Worm (Caenorhabditis elegans) whole organism, L4 larva: ENCODE measurements around the gene gtf-2F2.

Source experiments
- F10B5.3 ChIP-seq: sonication (generic microtip); optimal IDR thresholded peaks from 2 replicates; lab custom pipeline; 2016; ENCODE audit warnings: mild to moderate bottlenecking, missing genetic modification characterization, missing compliant biosample characterization
- F44E2.7 ChIP-seq: fragments of 200-800 bp; sonication (Bioruptor generic); IDR thresholded peaks from 2 replicates; pipeline ENCODE4 v2.1.2; 2022; ENCODE audit warnings: missing genetic modification characterization, missing compliant biosample characterization
- Y105C5A.15 ChIP-seq: fragments of 200-800 bp; sonication (Bioruptor generic); IDR thresholded peaks from 2 replicates; pipeline ENCODE4 v1.3.6; 2022; ENCODE audit warnings: missing genetic modification characterization, missing compliant biosample characterization
- Y75B8A.6 ChIP-seq: fragments of 200-800 bp; sonication (Bioruptor generic); IDR thresholded peaks from 2 replicates; pipeline ENCODE4 v1.3.6; 2022; ENCODE audit warnings: missing genetic modification reagents, missing genetic modification characterization, missing compliant biosample characterization
- aha-1 ChIP-seq: fragments of 150-350 bp; peaks from one replicate; lab custom pipeline; 2014; ENCODE audit warnings: missing biosample characterization, missing genetic modification characterization
- aly-2 ChIP-seq: sonication (generic microtip); optimal IDR thresholded peaks from 2 replicates; lab custom pipeline; 2018; ENCODE audit warnings: missing biosample characterization, missing genetic modification characterization
- ama-1 ChIP-seq: fragments of 150-350 bp; optimal IDR thresholded peaks from 2 replicates; lab custom pipeline; 2014; ENCODE audit warnings: inconsistent platforms, mixed read lengths
- ceh-32 ChIP-seq: sonication (generic microtip); optimal IDR thresholded peaks from 2 replicates; lab custom pipeline; 2016; ENCODE audit warnings: mild to moderate bottlenecking, missing genetic modification characterization, missing compliant biosample characterization; ENCODE audit not compliant: poor library complexity
- ceh-44 ChIP-seq: fragments of 200-800 bp; sonication (Bioruptor generic); IDR thresholded peaks from 2 replicates; pipeline ENCODE4 v1.3.6; 2022; ENCODE audit warnings: missing genetic modification reagents, missing genetic modification characterization, missing compliant biosample characterization
- ceh-62 ChIP-seq: sonication (generic microtip); optimal IDR thresholded peaks from 2 replicates; lab custom pipeline; 2017; ENCODE audit warnings: missing biosample characterization, missing genetic modification characterization
- daf-19 ChIP-seq: fragments of 200-800 bp; sonication (Bioruptor generic); conservative IDR thresholded peaks from 2 replicates; pipeline ENCODE4 v1.3.6; 2022; ENCODE audit warnings: missing genetic modification characterization, missing compliant biosample characterization
- dpl-1 ChIP-seq: fragments of 150-350 bp; optimal IDR thresholded peaks from 2 replicates; lab custom pipeline; 2014; ENCODE audit warnings: missing biosample characterization, missing genetic modification reagents, missing genetic modification characterization
- duxl-1 ChIP-seq: sonication (generic microtip); optimal IDR thresholded peaks from 2 replicates; lab custom pipeline; 2016; ENCODE audit warnings: mild to moderate bottlenecking, missing genetic modification characterization, moderate library complexity, missing compliant biosample characterization; ENCODE audit not compliant: poor library complexity
- dve-1 ChIP-seq: sonication (generic microtip); optimal IDR thresholded peaks from 2 replicates; lab custom pipeline; 2017; ENCODE audit warnings: antibody characterized with exemption, mild to moderate bottlenecking, missing genetic modification characterization, missing compliant biosample characterization; ENCODE audit not compliant: insufficient read depth
- egl-27 ChIP-seq: sonication (generic microtip); optimal IDR thresholded peaks from 3 replicates; lab custom pipeline; 2017; ENCODE audit warnings: missing biosample characterization, missing genetic modification reagents, missing genetic modification characterization
- egl-43 ChIP-seq: fragments of 200-800 bp; sonication (Bioruptor generic); IDR thresholded peaks from 2 replicates; pipeline ENCODE4 v1.3.6; 2022; ENCODE audit warnings: missing genetic modification reagents, missing genetic modification characterization, missing compliant biosample characterization
- hlh-11 ChIP-seq: fragments of 200-800 bp; sonication (Bioruptor generic); optimal IDR thresholded peaks from 2 replicates; lab custom pipeline; 2018; ENCODE audit warnings: mild to moderate bottlenecking, missing genetic modification characterization, missing compliant biosample characterization
- hlh-30 ChIP-seq: sonication (generic microtip); optimal IDR thresholded peaks from 2 replicates; lab custom pipeline; 2017; ENCODE audit warnings: antibody characterized with exemption, mild to moderate bottlenecking, missing genetic modification characterization, missing compliant biosample characterization; ENCODE audit not compliant: insufficient read depth
- hmg-1.1 ChIP-seq: fragments of 200-800 bp; sonication (Bioruptor generic); IDR thresholded peaks from 2 replicates; pipeline ENCODE4 v1.3.6; 2022; ENCODE audit warnings: missing genetic modification reagents, missing genetic modification characterization, missing compliant biosample characterization
- lin-38 ChIP-seq: fragments of 200-800 bp; sonication (Bioruptor generic); IDR thresholded peaks from 2 replicates; pipeline ENCODE4 v1.3.6; 2022; ENCODE audit warnings: missing genetic modification reagents, missing genetic modification characterization, missing compliant biosample characterization
- lin-39 ChIP-seq: fragments of 150-350 bp; optimal IDR thresholded peaks from 2 replicates; lab custom pipeline; 2014; ENCODE audit warnings: missing biosample characterization, missing genetic modification reagents, missing genetic modification characterization
- mdl-1 ChIP-seq, 2 experiments: fragments of 150-350 bp in 1 of 2; sonication (generic microtip) in 1 of 2; optimal IDR thresholded peaks; 2 replicates each; lab custom pipeline; 2014 to 2017; ENCODE audit warnings: missing biosample characterization in 2 of 2, missing genetic modification characterization in 2 of 2
- mep-1 ChIP-seq: fragments of 150-350 bp; sonication (generic microtip); optimal IDR thresholded peaks from 3 replicates; lab custom pipeline; 2014; ENCODE audit warnings: missing biosample characterization, missing genetic modification characterization
- mes-2 ChIP-seq: sonication (generic microtip); optimal IDR thresholded peaks from 2 replicates; lab custom pipeline; 2016; ENCODE audit warnings: missing genotype, mild to moderate bottlenecking, missing genetic modification characterization, missing compliant biosample characterization; ENCODE audit not compliant: poor library complexity, severe bottlenecking
- mxl-2 ChIP-seq: fragments of 200-800 bp; sonication (Bioruptor generic); conservative IDR thresholded peaks from 2 replicates; pipeline ENCODE4 v1.3.6; 2022; ENCODE audit warnings: missing genetic modification reagents, missing genetic modification characterization, missing compliant biosample characterization
- nhr-11 ChIP-seq: fragments of 150-350 bp; optimal IDR thresholded peaks from 2 replicates; lab custom pipeline; 2014; ENCODE audit warnings: missing biosample characterization, missing genetic modification characterization
- nhr-237 ChIP-seq: sonication (generic microtip); optimal IDR thresholded peaks from 2 replicates; lab custom pipeline; 2017; ENCODE audit warnings: missing biosample characterization, missing genetic modification characterization
- nhr-28 ChIP-seq: fragments of 150-350 bp; optimal IDR thresholded peaks from 2 replicates; lab custom pipeline; 2014; ENCODE audit warnings: missing biosample characterization, missing genetic modification characterization
- nhr-41 ChIP-seq: fragments of 200-800 bp; sonication (Bioruptor generic); IDR thresholded peaks from 2 replicates; pipeline ENCODE4 v1.3.6; 2022; ENCODE audit warnings: missing genetic modification reagents, missing genetic modification characterization, missing compliant biosample characterization
- nhr-76 ChIP-seq: fragments of 150-350 bp; optimal IDR thresholded peaks from 2 replicates; lab custom pipeline; 2014; ENCODE audit warnings: missing biosample characterization, missing genetic modification characterization
- php-3 ChIP-seq: fragments of 200-800 bp; sonication (Bioruptor generic); IDR thresholded peaks from 2 replicates; pipeline ENCODE4 v1.3.6; 2022; ENCODE audit warnings: missing genetic modification reagents, missing genetic modification characterization, missing compliant biosample characterization
- saeg-2 ChIP-seq: fragments of 200-800 bp; sonication (Bioruptor generic); IDR thresholded peaks from 2 replicates; pipeline ENCODE4 v1.3.6; 2022; ENCODE audit warnings: missing genetic modification reagents, missing genetic modification characterization, missing compliant biosample characterization
- sdz-12 ChIP-seq: fragments of 200-800 bp; sonication (Bioruptor generic); optimal IDR thresholded peaks from 2 replicates; lab custom pipeline; 2018; ENCODE audit warnings: mild to moderate bottlenecking, missing genetic modification characterization, missing compliant biosample characterization
- set-16 ChIP-seq: fragments of 200-800 bp; sonication (Bioruptor generic); IDR thresholded peaks from 2 replicates; pipeline ENCODE4 v1.3.6; 2022; ENCODE audit warnings: missing genetic modification reagents, missing genetic modification characterization, missing compliant biosample characterization
- snpc-1.2 ChIP-seq: fragments of 200-800 bp; sonication (Bioruptor generic); IDR thresholded peaks from 2 replicates; pipeline ENCODE4 v1.3.6; 2022; ENCODE audit warnings: missing genetic modification reagents, missing genetic modification characterization, missing compliant biosample characterization
- spr-1 ChIP-seq: sonication (generic microtip); optimal IDR thresholded peaks from 2 replicates; lab custom pipeline; 2016; ENCODE audit warnings: mild to moderate bottlenecking, missing genetic modification characterization, missing compliant biosample characterization
- spr-3 ChIP-seq: fragments of 200-800 bp; sonication (Bioruptor generic); optimal IDR thresholded peaks from 2 replicates; lab custom pipeline; 2018; ENCODE audit warnings: mild to moderate bottlenecking, missing genetic modification characterization, missing compliant biosample characterization
- tra-1 ChIP-seq: fragments of 200-800 bp; sonication (Bioruptor generic); IDR thresholded peaks from 2 replicates; pipeline ENCODE4 v1.3.6; 2022; ENCODE audit warnings: missing genetic modification reagents, missing genetic modification characterization, missing compliant biosample characterization
- unc-62 ChIP-seq, 3 experiments: fragments of 150-350 bp in 1 of 3; sonication (generic microtip); optimal IDR thresholded peaks in 2 of 3; peaks in 1 of 3; 1 replicate in 1 of 3; 2 replicates in 2 of 3; lab custom pipeline; 2014 to 2017; ENCODE audit warnings: missing biosample characterization in 3 of 3, missing genetic modification characterization in 3 of 3, missing genetic modification reagents in 3 of 3, missing genotype in 1 of 3
- zag-1 ChIP-seq: fragments of 150-350 bp; optimal IDR thresholded peaks from 2 replicates; lab custom pipeline; 2014; ENCODE audit warnings: missing biosample characterization, missing genetic modification characterization
- zfp-3 ChIP-seq: fragments of 200-800 bp; sonication (Bioruptor generic); conservative IDR thresholded peaks from 2 replicates; pipeline ENCODE4 v1.3.6; 2022; ENCODE audit warnings: missing genetic modification reagents, missing genetic modification characterization, missing compliant biosample characterization
- zip-11 ChIP-seq: fragments of 200-800 bp; sonication (Bioruptor generic); IDR thresholded peaks from 2 replicates; pipeline ENCODE4 v1.3.6; 2022; ENCODE audit warnings: missing genetic modification characterization, missing compliant biosample characterization
- zip-2 ChIP-seq: fragments of 150-350 bp; optimal IDR thresholded peaks from 2 replicates; lab custom pipeline; 2014; ENCODE audit warnings: missing biosample characterization, missing genetic modification characterization
- ztf-11 ChIP-seq: fragments of 150-350 bp; optimal IDR thresholded peaks from 2 replicates; lab custom pipeline; 2014; ENCODE audit warnings: missing biosample characterization, missing genetic modification characterization
- ztf-7 ChIP-seq: fragments of 150-350 bp; optimal IDR thresholded peaks from 2 replicates; lab custom pipeline; 2014; ENCODE audit warnings: missing biosample characterization, missing genetic modification characterization

The gtf-2F2 gene

ce11 chrV:18990958-18991357, 2.8 kb upstream of the gtf-2F2 start:
- TF ChIP-seq mxl-2 (no peak), F44E2.7 (GFP tag; lab: Robert Waterston, UW) (no peak), ceh-32 (tag; lab: Kevin White, UChicago) (no peak), zip-2 (no peak), hlh-30 (tag; lab: Kevin White, UChicago) (no peak), aly-2 (tag; lab: Kevin White, UChicago) (no peak), nhr-237 (tag; lab: Kevin White, UChicago) (no peak), unc-62 (GFP tag; optimal IDR thresholded peaks at IDR 0.05 in 1 of 2; lab: Kevin White, UChicago) (peak in 1 of 2 experiments; percentile 47), unc-62 (tag; optimal IDR thresholded peaks at IDR 0.05; lab: Kevin White, UChicago) (no peak), spr-1 (no peak), zfp-3 (no peak), snpc-1.2 (GFP tag; lab: Robert Waterston, UW) (no peak), zip-11 (no peak), nhr-76 (no peak), set-16 (peak; percentile 87), ceh-62 (tag; lab: Kevin White, UChicago) (no peak)

- TF ChIP-seq ceh-44: no peak
- no peak for TF ChIP-seq hlh-30 (tag; lab: Kevin White, UChicago)
- TF ChIP-seq F10B5.3 (tag; lab: Kevin White, UChicago): no peak
- no peak for TF ChIP-seq egl-43 (GFP tag; lab: Robert Waterston, UW)
- no peak for TF ChIP-seq nhr-76
These were observed 723 bp upstream of the gtf-2F2 start for ce11 chrV:18993017-18993416.

ce11 chrV:18998045-18998444, 4.3 kb downstream of the gtf-2F2 start, which contains the start of gene tgt-2:
Gene tgt-2, plus strand, starts transcription at chrV:18998345.
- TF ChIP-seq egl-43 (GFP tag; lab: Robert Waterston, UW) (no peak), ztf-11 (tag; lab: Kevin White, UChicago) (no peak), daf-19 (GFP tag; lab: Robert Waterston, UW) (no peak), hmg-1.1 (no peak), mdl-1 (tag; optimal IDR thresholded peaks at IDR 0.05; lab: Kevin White, UChicago) (no peak), lin-39 (tag; lab: Kevin White, UChicago) (no peak), Y105C5A.15 (GFP tag; lab: Robert Waterston, UW) (no peak), dpl-1 (GFP tag; lab: Kevin White, UChicago) (no peak), nhr-41 (GFP tag; lab: Robert Waterston, UW) (no peak), php-3 (GFP tag; lab: Robert Waterston, UW) (no peak), ztf-7 (tag; lab: Kevin White, UChicago) (no peak), nhr-11 (tag; lab: Kevin White, UChicago) (no peak), F44E2.7 (GFP tag; lab: Robert Waterston, UW) (no peak), mep-1 (tag; lab: Kevin White, UChicago) (no peak)

ce11 chrV:19000542-19000941, 6.8 kb downstream of the gtf-2F2 start:
- TF ChIP-seq aha-1 (tag; lab: Kevin White, UChicago): peak; percentile 94
- TF ChIP-seq Y75B8A.6 (GFP tag; lab: Robert Waterston, UW): 0 out of 2 replicates have a peak, but pooled peaks have one; percentile 43
- TF ChIP-seq zag-1: no peak

- TF ChIP-seq ama-1 (lab: Kevin White, UChicago): peak; percentile 17
- TF ChIP-seq sdz-12: no peak
- TF ChIP-seq zip-11: no peak
- TF ChIP-seq hlh-30 (tag; lab: Kevin White, UChicago): no peak
- peak; percentile 48 for TF ChIP-seq mes-2 (tag; lab: Kevin White, UChicago)
- no peak for TF ChIP-seq Y75B8A.6 (GFP tag; lab: Robert Waterston, UW)
- no peak for TF ChIP-seq zfp-3
- TF ChIP-seq hlh-11 (tag; lab: Kevin White, UChicago): no peak
- TF ChIP-seq nhr-28 (tag; lab: Kevin White, UChicago): peak; percentile 7
- peak; percentile 2 for TF ChIP-seq dve-1
- no peak for TF ChIP-seq duxl-1 (tag; lab: Kevin White, UChicago)
- TF ChIP-seq lin-38 (GFP tag; lab: Robert Waterston, UW): no peak; the same call in none of the 2 replicates
- no peak for TF ChIP-seq daf-19 (GFP tag; lab: Robert Waterston, UW)
- no peak for TF ChIP-seq spr-3 (GFP tag; lab: Kevin White, UChicago)
- TF ChIP-seq tra-1 (GFP tag; lab: Robert Waterston, UW): no peak
- no peak for TF ChIP-seq egl-27 (tag; lab: Kevin White, UChicago)
- TF ChIP-seq saeg-2 (GFP tag; lab: Robert Waterston, UW): no peak
These were observed 7.3 kb downstream of the gtf-2F2 start, which contains the start of gene Y39B6A.34 for ce11 chrV:19001016-19001415. Gene Y39B6A.34, plus strand, starts transcription at chrV:19001018.
